Worm (Caenorhabditis elegans) whole organism, L4 larva: ENCODE data around the gene cpt-2.

ENCODE experiments used
- D1046.2 ChIP-seq: fragments of 200-800 bp; sonication (Bioruptor generic); IDR thresholded peaks from 2 replicates; pipeline ENCODE4 v1.3.6; 2022; ENCODE audit warnings: missing genetic modification characterization, missing compliant biosample characterization
- F26F4.8 ChIP-seq: fragments of 200-800 bp; sonication (Bioruptor generic); conservative IDR thresholded peaks from 2 replicates; pipeline ENCODE4 v1.3.6; 2022; ENCODE audit warnings: missing genetic modification characterization, missing compliant biosample characterization
- F37D6.2 ChIP-seq: sonication (generic microtip); optimal IDR thresholded peaks from 2 replicates; lab custom pipeline; 2016; ENCODE audit warnings: mild to moderate bottlenecking, missing genetic modification characterization, missing compliant biosample characterization
- R02D3.7 ChIP-seq: fragments of 150-350 bp; sonication (generic microtip); optimal IDR thresholded peaks from 3 replicates; lab custom pipeline; 2014; ENCODE audit warnings: missing biosample characterization, missing genetic modification characterization
- ZK337.2 ChIP-seq: fragments of 200-800 bp; sonication (Bioruptor generic); IDR thresholded peaks from 2 replicates; pipeline ENCODE4 v1.3.6; 2022; ENCODE audit warnings: missing genetic modification reagents, missing genetic modification characterization, missing compliant biosample characterization
- aha-1 ChIP-seq: fragments of 150-350 bp; peaks from one replicate; lab custom pipeline; 2014; ENCODE audit warnings: missing biosample characterization, missing genetic modification characterization
- arid-1 ChIP-seq: fragments of 200-800 bp; sonication (Bioruptor generic); conservative IDR thresholded peaks from 2 replicates; pipeline ENCODE4 v1.3.6; 2022; ENCODE audit warnings: missing genetic modification reagents, missing genetic modification characterization, missing compliant biosample characterization
- attf-4 ChIP-seq: sonication (generic microtip); optimal IDR thresholded peaks from 3 replicates; lab custom pipeline; 2017; ENCODE audit warnings: missing biosample characterization, missing genetic modification characterization
- ceh-28 ChIP-seq: fragments of 150-350 bp; optimal IDR thresholded peaks from 2 replicates; lab custom pipeline; 2014; ENCODE audit warnings: missing biosample characterization, missing genetic modification reagents, missing genetic modification characterization
- ceh-32 ChIP-seq: sonication (generic microtip); optimal IDR thresholded peaks from 2 replicates; lab custom pipeline; 2016; ENCODE audit warnings: mild to moderate bottlenecking, missing genetic modification characterization, missing compliant biosample characterization; ENCODE audit not compliant: poor library complexity
- ceh-82 ChIP-seq: sonication (generic microtip); optimal IDR thresholded peaks from 2 replicates; lab custom pipeline; 2017; ENCODE audit warnings: missing biosample characterization, missing genetic modification characterization
- ctbp-1 ChIP-seq: fragments of 200-800 bp; sonication (Bioruptor generic); IDR thresholded peaks from 2 replicates; pipeline ENCODE4 v1.3.6; 2022; ENCODE audit warnings: missing genetic modification reagents, missing genetic modification characterization, missing compliant biosample characterization
- daf-12 ChIP-seq: fragments of 150-350 bp; optimal IDR thresholded peaks from 2 replicates; lab custom pipeline; 2014; ENCODE audit warnings: missing biosample characterization, missing genetic modification reagents, missing genetic modification characterization
- daf-16 ChIP-seq, 3 experiments: sonication (generic microtip); optimal IDR thresholded peaks; 2 replicates each; lab custom pipeline; 2016 to 2017; ENCODE audit warnings: missing genetic modification characterization in 3 of 3, missing genetic modification reagents in 3 of 3, mild to moderate bottlenecking in 2 of 3, missing compliant biosample characterization in 2 of 3, missing biosample characterization in 1 of 3, moderate library complexity in 1 of 3
- dpl-1 ChIP-seq: fragments of 150-350 bp; optimal IDR thresholded peaks from 2 replicates; lab custom pipeline; 2014; ENCODE audit warnings: missing biosample characterization, missing genetic modification reagents, missing genetic modification characterization
- fos-1 ChIP-seq: fragments of 150-350 bp; optimal IDR thresholded peaks from 2 replicates; lab custom pipeline; 2014; ENCODE audit warnings: missing biosample characterization, missing genetic modification characterization
- lin-15B ChIP-seq: fragments of 150-350 bp; sonication (generic microtip); optimal IDR thresholded peaks from 3 replicates; lab custom pipeline; 2014; ENCODE audit warnings: missing biosample characterization, missing genetic modification characterization
- lin-39 ChIP-seq: fragments of 150-350 bp; optimal IDR thresholded peaks from 2 replicates; lab custom pipeline; 2014; ENCODE audit warnings: missing biosample characterization, missing genetic modification reagents, missing genetic modification characterization
- madf-5 ChIP-seq, 2 experiments: fragments of 200-800 bp; sonication (Bioruptor generic); IDR thresholded peaks; 2 replicates each; pipeline ENCODE4 v1.3.6; 2022; ENCODE audit warnings: missing compliant biosample characterization in 2 of 2, missing genetic modification characterization in 2 of 2
- madf-9 ChIP-seq: fragments of 200-800 bp; sonication (Bioruptor generic); conservative IDR thresholded peaks from 2 replicates; pipeline ENCODE4 v1.3.6; 2022; ENCODE audit warnings: missing genetic modification reagents, missing genetic modification characterization, missing compliant biosample characterization
- mes-2 ChIP-seq: sonication (generic microtip); optimal IDR thresholded peaks from 2 replicates; lab custom pipeline; 2016; ENCODE audit warnings: missing genotype, mild to moderate bottlenecking, missing genetic modification characterization, missing compliant biosample characterization; ENCODE audit not compliant: poor library complexity, severe bottlenecking
- mxl-2 ChIP-seq: fragments of 200-800 bp; sonication (Bioruptor generic); conservative IDR thresholded peaks from 2 replicates; pipeline ENCODE4 v1.3.6; 2022; ENCODE audit warnings: missing genetic modification reagents, missing genetic modification characterization, missing compliant biosample characterization
- nhr-102 ChIP-seq: sonication (generic microtip); optimal IDR thresholded peaks from 2 replicates; lab custom pipeline; 2016; ENCODE audit warnings: mild to moderate bottlenecking, missing genetic modification characterization, moderate library complexity, missing compliant biosample characterization
- nhr-25 ChIP-seq: sonication (generic microtip); optimal IDR thresholded peaks from 2 replicates; lab custom pipeline; 2017; ENCODE audit warnings: missing genetic modification characterization, mild to moderate bottlenecking, missing compliant biosample characterization, antibody characterized with exemption, moderate library complexity, borderline replicate concordance; ENCODE audit not compliant: insufficient read depth
- nhr-41 ChIP-seq: fragments of 200-800 bp; sonication (Bioruptor generic); IDR thresholded peaks from 2 replicates; pipeline ENCODE4 v1.3.6; 2022; ENCODE audit warnings: missing genetic modification reagents, missing genetic modification characterization, missing compliant biosample characterization
- nhr-76 ChIP-seq: fragments of 150-350 bp; optimal IDR thresholded peaks from 2 replicates; lab custom pipeline; 2014; ENCODE audit warnings: missing biosample characterization, missing genetic modification characterization
- php-3 ChIP-seq: fragments of 200-800 bp; sonication (Bioruptor generic); IDR thresholded peaks from 2 replicates; pipeline ENCODE4 v1.3.6; 2022; ENCODE audit warnings: missing genetic modification reagents, missing genetic modification characterization, missing compliant biosample characterization
- pqm-1 ChIP-seq: sonication (generic microtip); optimal IDR thresholded peaks from 2 replicates; lab custom pipeline; 2017; ENCODE audit warnings: missing biosample characterization, missing genetic modification characterization
- set-16 ChIP-seq: fragments of 200-800 bp; sonication (Bioruptor generic); IDR thresholded peaks from 2 replicates; pipeline ENCODE4 v1.3.6; 2022; ENCODE audit warnings: missing genetic modification reagents, missing genetic modification characterization, missing compliant biosample characterization
- tag-97 ChIP-seq: fragments of 200-800 bp; sonication (Bioruptor generic); IDR thresholded peaks from 2 replicates; pipeline ENCODE4 v1.3.6; 2022; ENCODE audit warnings: missing genetic modification characterization, missing compliant biosample characterization
- unc-62 ChIP-seq, 3 experiments: fragments of 150-350 bp in 1 of 3; sonication (generic microtip); optimal IDR thresholded peaks in 2 of 3; peaks in 1 of 3; 1 replicate in 1 of 3; 2 replicates in 2 of 3; lab custom pipeline; 2014 to 2017; ENCODE audit warnings: missing biosample characterization in 3 of 3, missing genetic modification characterization in 3 of 3, missing genetic modification reagents in 3 of 3, missing genotype in 1 of 3
- vab-7 ChIP-seq: fragments of 200-800 bp; sonication (Bioruptor generic); IDR thresholded peaks from 2 replicates; pipeline ENCODE4 v1.3.6; 2022; ENCODE audit warnings: missing genetic modification reagents, missing genetic modification characterization, missing compliant biosample characterization
- zag-1 ChIP-seq: fragments of 150-350 bp; optimal IDR thresholded peaks from 2 replicates; lab custom pipeline; 2014; ENCODE audit warnings: missing biosample characterization, missing genetic modification characterization
- zfp-3 ChIP-seq: fragments of 200-800 bp; sonication (Bioruptor generic); conservative IDR thresholded peaks from 2 replicates; pipeline ENCODE4 v1.3.6; 2022; ENCODE audit warnings: missing genetic modification reagents, missing genetic modification characterization, missing compliant biosample characterization
- zip-11 ChIP-seq: fragments of 200-800 bp; sonication (Bioruptor generic); IDR thresholded peaks from 2 replicates; pipeline ENCODE4 v1.3.6; 2022; ENCODE audit warnings: missing genetic modification characterization, missing compliant biosample characterization

Gene cpt-2

ce11 chrIV:11160707-11161106 lies 18.7 kb upstream of the cpt-2 start, which contains the start of gene C08F8.15 (continued):
- no peak for TF ChIP-seq nhr-76 (tag; lab: Kevin White, UChicago)
- TF ChIP-seq madf-9 (GFP tag; lab: Robert Waterston, UW): no peak
- no peak for TF ChIP-seq ZK337.2 (GFP tag; lab: Robert Waterston, UW)

DNA sequence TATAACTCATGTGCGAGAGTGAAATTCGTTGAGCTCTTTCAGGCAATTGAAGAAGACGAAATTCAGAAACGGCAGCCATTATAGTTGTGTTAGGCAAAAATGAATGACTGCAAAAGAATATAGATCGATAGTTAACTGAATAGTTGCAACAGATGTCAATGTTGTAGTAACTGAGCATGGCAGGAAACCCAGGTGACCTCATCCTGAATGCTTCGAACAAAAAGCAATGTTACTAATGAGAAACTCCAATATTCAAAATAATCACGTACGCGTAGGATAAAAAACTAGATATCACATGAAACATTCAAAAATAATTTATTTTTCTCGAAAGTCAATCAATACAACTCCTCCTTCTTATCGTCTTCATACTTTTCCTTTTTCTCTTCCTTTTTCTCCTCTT lies 17.0 kb upstream of the cpt-2 start, which contains the start of gene fbxb-9:
TSS of gene fbxb-9 (minus strand) at position 101 of the 400 bp plus-strand sequence.
- TF ChIP-seq zag-1 (tag; lab: Kevin White, UChicago): no peak
- TF ChIP-seq zfp-3 (GFP tag; lab: Robert Waterston, UW): no peak
- TF ChIP-seq ctbp-1 (GFP tag; lab: Robert Waterston, UW): no peak
- TF ChIP-seq mes-2 (tag; lab: Kevin White, UChicago): no peak
- TF ChIP-seq ceh-82 (tag; lab: Kevin White, UChicago): no peak
- no peak for TF ChIP-seq dpl-1 (GFP tag; lab: Kevin White, UChicago)
- TF ChIP-seq set-16: no peak
- TF ChIP-seq ceh-32 (tag; lab: Kevin White, UChicago): no peak
- TF ChIP-seq F37D6.2 (tag; lab: Kevin White, UChicago): no peak
- TF ChIP-seq php-3 (GFP tag; lab: Robert Waterston, UW): no peak
- no peak for TF ChIP-seq vab-7 (GFP tag; lab: Robert Waterston, UW)
- no peak for TF ChIP-seq lin-15B (tag; lab: Kevin White, UChicago)
- TF ChIP-seq arid-1 (GFP tag; lab: Robert Waterston, UW): no peak
- no peak for TF ChIP-seq daf-12 (tag; lab: Kevin White, UChicago)
- TF ChIP-seq pqm-1 (tag; lab: Kevin White, UChicago): no peak

DNA sequence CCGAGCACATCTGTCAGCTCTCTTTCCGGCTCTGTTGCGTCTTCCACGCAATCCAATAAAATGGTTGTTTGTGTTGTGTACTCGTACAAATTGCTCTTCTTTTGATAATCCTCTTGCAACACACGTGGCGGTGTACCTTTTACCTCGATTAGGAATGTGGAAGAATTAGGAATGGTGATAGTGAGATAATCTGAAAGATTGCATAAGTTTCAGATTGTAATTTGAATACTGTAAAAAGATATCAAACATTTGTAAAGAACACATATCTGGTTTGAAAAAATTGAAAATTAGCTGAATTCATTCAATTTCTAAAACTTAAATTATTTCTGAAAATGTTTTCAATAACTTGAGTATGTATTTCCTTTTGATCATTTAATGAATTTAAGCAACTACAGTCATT lies 14.6 kb upstream of the cpt-2 start, which contains the start of gene C08F8.6:
TSS of gene C08F8.6 (minus strand) at position 101 of the 400 bp plus-strand sequence.
- no peak for TF ChIP-seq madf-5 (GFP tag; IDR thresholded peaks at IDR 0.05; lab: Robert Waterston, UW)
- no peak for TF ChIP-seq nhr-41 (GFP tag; lab: Robert Waterston, UW)
- TF ChIP-seq mxl-2: no peak
- TF ChIP-seq daf-16 (GFP tag; optimal IDR thresholded peaks at IDR 0.05; lab: Kevin White, UChicago): no peak
- TF ChIP-seq daf-16 (tag; optimal IDR thresholded peaks at IDR 0.05; lab: Kevin White, UChicago): no peak
- no peak for TF ChIP-seq ZK337.2 (GFP tag; lab: Robert Waterston, UW)
- TF ChIP-seq zip-11 (GFP tag; lab: Robert Waterston, UW): no peak
- no peak for TF ChIP-seq zfp-3 (GFP tag; lab: Robert Waterston, UW)
- TF ChIP-seq lin-39: no peak
- no peak for TF ChIP-seq F26F4.8 (GFP tag; lab: Robert Waterston, UW)
- no peak for TF ChIP-seq nhr-25 (tag; lab: Kevin White, UChicago)
- no peak for TF ChIP-seq tag-97
- no peak for TF ChIP-seq attf-4 (tag; lab: Kevin White, UChicago)
- no peak for TF ChIP-seq fos-1
- TF ChIP-seq unc-62 (GFP tag; optimal IDR thresholded peaks at IDR 0.05 in 1 of 2; lab: Kevin White, UChicago): no peak
- TF ChIP-seq unc-62 (tag; optimal IDR thresholded peaks at IDR 0.05; lab: Kevin White, UChicago): no peak
- TF ChIP-seq D1046.2: no peak
- no peak for TF ChIP-seq R02D3.7
- no peak for TF ChIP-seq nhr-102 (tag; lab: Kevin White, UChicago)

DNA sequence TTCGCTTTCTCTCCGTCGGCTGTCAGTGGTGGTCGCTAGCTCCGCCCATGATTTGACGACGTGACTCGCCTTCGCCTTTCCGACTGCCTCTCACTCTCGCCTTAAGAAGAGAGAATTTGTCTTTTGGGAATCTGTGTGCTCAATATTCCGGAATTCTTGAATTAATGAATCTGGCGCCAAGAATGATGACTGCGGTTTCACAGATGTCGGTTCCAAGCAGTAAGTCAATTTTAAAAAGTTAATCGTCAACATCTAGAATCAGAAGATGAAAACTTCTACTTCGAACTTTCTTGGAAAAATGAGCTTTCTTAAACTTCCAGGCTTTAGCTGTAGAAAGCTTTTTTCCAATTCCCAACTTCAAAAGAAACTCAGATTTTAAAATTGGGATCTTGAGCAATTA lies 9.8 kb upstream of the cpt-2 start, which contains the start of gene nhr-67:
TSS of gene nhr-67 (plus strand) at position 97 of the 400 bp plus-strand sequence.
- no peak for TF ChIP-seq ceh-28 (tag; lab: Kevin White, UChicago)
- TF ChIP-seq aha-1 (tag; lab: Kevin White, UChicago): peak; percentile 98
- TF ChIP-seq unc-62 (GFP tag; optimal IDR thresholded peaks at IDR 0.05 in 1 of 2; lab: Kevin White, UChicago): peak in 1 of 2 experiments; percentile 43
- TF ChIP-seq unc-62 (tag; optimal IDR thresholded peaks at IDR 0.05; lab: Kevin White, UChicago): no peak
